Worm (Caenorhabditis elegans): ENCODE results near the gene F55C5.10.

The F55C5.10 gene

ce11 chrV:12283187-12283586 lies at the start of gene F55C5.10:
Gene F55C5.10, plus strand, starts transcription at chrV:12283487.
- TF ChIP-seq unc-62 (GFP tag; optimal IDR thresholded peaks at IDR 0.05 in 1 of 2) (peak in 1 of 2 experiments; percentile 27), unc-62 (tag; optimal IDR thresholded peaks at IDR 0.05) (no peak), fos-1 (tag; optimal IDR thresholded peaks at IDR 0.05) (no peak), nhr-48 (tag; optimal IDR thresholded peaks at IDR 0.05) (no peak)

DNA sequence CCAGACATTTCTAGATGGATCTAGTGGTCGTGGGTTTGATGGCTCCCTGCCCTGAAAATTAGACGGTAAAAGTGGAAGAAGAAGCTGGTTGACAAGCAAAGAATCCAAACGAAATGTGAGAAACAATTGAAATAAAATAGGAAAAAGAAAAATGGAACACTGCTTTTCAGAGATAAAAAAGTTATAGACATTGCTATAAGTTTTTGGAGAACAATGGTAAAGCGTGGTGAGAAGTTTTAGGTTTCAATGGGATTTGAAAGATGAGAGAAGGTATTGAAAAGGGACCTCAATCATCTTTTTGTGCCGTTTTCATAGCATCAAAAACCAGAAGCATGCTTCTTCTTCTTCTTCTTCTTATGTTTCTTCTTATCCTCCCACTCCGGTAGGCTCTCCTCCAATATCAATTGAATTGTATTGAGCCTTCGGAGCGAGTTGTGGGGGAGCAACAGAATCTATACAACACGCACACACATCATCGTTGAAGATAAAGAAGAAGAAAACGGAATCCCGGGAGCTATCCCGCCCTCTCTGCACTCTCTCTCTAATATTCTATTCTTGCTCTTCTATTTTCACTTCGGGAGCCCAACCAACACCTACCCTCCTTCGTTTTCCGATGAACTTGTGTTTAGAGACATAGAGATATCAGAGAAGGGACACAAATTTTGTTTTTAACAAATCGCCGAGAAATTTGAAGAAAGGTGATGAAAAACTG lies 48.8 kb upstream of the F55C5.10 start, which contains the start of gene myo-3:
Gene myo-3, minus strand, starts transcription at position 51 of the 712 bp plus-strand sequence.
- TF ChIP-seq hlh-11 (tag; optimal IDR thresholded peaks at IDR 0.05), result peak; percentile 55
- no peak for TF ChIP-seq hmg-1.1 (GFP tag; IDR thresholded peaks at IDR 0.05)
- TF ChIP-seq daf-16 (GFP tag; optimal IDR thresholded peaks at IDR 0.05), result peak in 1 of 2 experiments; percentile 85
- no peak for TF ChIP-seq daf-16 (tag; optimal IDR thresholded peaks at IDR 0.05)
- TF ChIP-seq nhr-11 (tag; optimal IDR thresholded peaks at IDR 0.05), result peak; percentile 9
- TF ChIP-seq unc-62 (GFP tag; optimal IDR thresholded peaks at IDR 0.05 in 1 of 2), result peak in 1 of 2 experiments; percentile 68
- TF ChIP-seq unc-62 (tag; optimal IDR thresholded peaks at IDR 0.05), result no peak
- peak; percentile 18 for TF ChIP-seq nhr-28 (tag; optimal IDR thresholded peaks at IDR 0.05)
- TF ChIP-seq mdt-29 (GFP tag; IDR thresholded peaks at IDR 0.05), result no peak
- TF ChIP-seq lin-1 (GFP tag; IDR thresholded peaks at IDR 0.05), result no peak

- TF ChIP-seq dmd-6 (GFP tag; IDR thresholded peaks at IDR 0.05), result no peak
- TF ChIP-seq hlh-11 (tag; optimal IDR thresholded peaks at IDR 0.05), result peak; percentile 33
- no peak for TF ChIP-seq dpl-1 (GFP tag; optimal IDR thresholded peaks at IDR 0.05)
- no peak for TF ChIP-seq ceh-28 (tag; optimal IDR thresholded peaks at IDR 0.05)
- TF ChIP-seq daf-16 (GFP tag; optimal IDR thresholded peaks at IDR 0.05), result peak in 1 of 2 experiments; percentile 100
- TF ChIP-seq daf-16 (tag; optimal IDR thresholded peaks at IDR 0.05), result no peak
- TF ChIP-seq nhr-11 (tag; optimal IDR thresholded peaks at IDR 0.05), result peak; percentile 26
- no peak for TF ChIP-seq tra-1 (GFP tag; IDR thresholded peaks at IDR 0.05)
Observed at ce11 chrV:12235502-12235901, 47.8 kb upstream of the F55C5.10 start.

DNA sequence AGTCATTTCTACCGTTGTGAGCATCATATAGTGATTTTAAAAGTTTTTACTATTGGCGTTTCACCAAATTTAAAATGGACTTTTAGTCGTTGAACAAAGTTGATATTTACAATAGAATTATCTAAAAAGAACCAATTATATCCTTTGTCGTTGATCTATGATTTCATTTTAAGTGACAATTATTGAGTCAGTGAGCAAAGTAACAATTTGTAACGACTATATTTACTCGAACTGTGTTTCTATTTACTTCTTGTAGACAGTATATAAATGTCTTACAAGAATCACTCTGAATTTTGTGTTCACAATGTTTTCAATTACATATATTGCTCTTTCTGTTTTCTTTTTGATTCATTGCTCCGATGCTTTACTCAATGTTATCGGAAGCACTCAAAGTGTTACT lies 42.2 kb upstream of the F55C5.10 start, which contains the start of gene ttr-22:
Gene ttr-22, plus strand, starts transcription at position 301 of the 400 bp plus-strand sequence.
- TF ChIP-seq gei-8 (GFP tag; optimal IDR thresholded peaks at IDR 0.05) (no peak), daf-12 (tag; optimal IDR thresholded peaks at IDR 0.05) (no peak), daf-16 (GFP tag; optimal IDR thresholded peaks at IDR 0.05) (no peak), daf-16 (tag; optimal IDR thresholded peaks at IDR 0.05) (no peak), F26F4.8 (GFP tag; conservative IDR thresholded peaks at IDR 0.05) (no peak), lin-39 (tag; optimal IDR thresholded peaks at IDR 0.05) (no peak), nhr-10 (tag; optimal IDR thresholded peaks at IDR 0.05) (no peak), lsy-2 (tag; optimal IDR thresholded peaks at IDR 0.05) (no peak), snpc-1.2 (GFP tag; IDR thresholded peaks at IDR 0.05) (no peak), cey-2 (tag; optimal IDR thresholded peaks at IDR 0.05; ENCODE audit: borderline replicate concordance, insufficient read depth) (no peak), unc-130 (GFP tag; optimal IDR thresholded peaks at IDR 0.05) (no peak), T26A8.4 (GFP tag; IDR thresholded peaks at IDR 0.05) (no peak), fos-1 (tag; optimal IDR thresholded peaks at IDR 0.05) (no peak)

ce11 chrV:12244980-12245742 lies 38.1 kb upstream of the F55C5.10 start, which contains the start of the genes T04H1.13, slfl-5 and rad-50:
Gene T04H1.13, minus strand, starts transcription at chrV:12245030.
Gene slfl-5, minus strand, starts transcription at chrV:12245044.
Gene rad-50, plus strand, starts transcription at chrV:12245646.
- TF ChIP-seq dmd-6 (GFP tag; IDR thresholded peaks at IDR 0.05) (peak; percentile 70), daf-16 (GFP tag; optimal IDR thresholded peaks at IDR 0.05) (peak in 1 of 2 experiments; percentile 69), daf-16 (tag; optimal IDR thresholded peaks at IDR 0.05) (no peak), ztf-11 (tag; optimal IDR thresholded peaks at IDR 0.05) (no peak), dve-1 (tag; optimal IDR thresholded peaks at IDR 0.05; ENCODE audit: insufficient read depth) (no peak), rbr-2 (tag; optimal IDR thresholded peaks at IDR 0.05) (no peak), ceh-44 (GFP tag; IDR thresholded peaks at IDR 0.05) (no peak), sdz-12 (GFP tag; optimal IDR thresholded peaks at IDR 0.05) (no peak), unc-62 (GFP tag; optimal IDR thresholded peaks at IDR 0.05 in 1 of 2) (peak in 1 of 2 experiments; percentile 8), unc-62 (tag; optimal IDR thresholded peaks at IDR 0.05) (no peak), egl-27 (tag; optimal IDR thresholded peaks at IDR 0.05) (no peak), lin-1 (GFP tag; IDR thresholded peaks at IDR 0.05) (0 out of 2 replicates have a peak, but pooled peaks have one; percentile 25), tra-1 (GFP tag; IDR thresholded peaks at IDR 0.05) (0 out of 2 replicates have a peak, but pooled peaks have one; percentile 27), pha-4 (GFP tag; IDR thresholded peaks at IDR 0.05) (no peak), pha-4 (tag; optimal IDR thresholded peaks at IDR 0.05) (peak; percentile 81)
